Worm (Caenorhabditis elegans): ENCODE results near the gene ZK1098.6.

ce11 chrIII:9490783-9491547, 36.0 kb upstream of the ZK1098.6 start, which contains the start of the genes dars-1 and ctr-9:
- no peak for TF ChIP-seq lir-3 (tag; optimal IDR thresholded peaks at IDR 0.05)
- no peak for TF ChIP-seq tra-1 (GFP tag; IDR thresholded peaks at IDR 0.05)
- TF ChIP-seq fkh-10 (GFP tag; optimal IDR thresholded peaks at IDR 0.05): no peak
- TF ChIP-seq pqm-1 (tag; optimal IDR thresholded peaks at IDR 0.05): no peak
- no peak for TF ChIP-seq vab-7 (GFP tag; IDR thresholded peaks at IDR 0.05)
- no peak for TF ChIP-seq set-16 (GFP tag; IDR thresholded peaks at IDR 0.05)
- TF ChIP-seq unc-130 (GFP tag; optimal IDR thresholded peaks at IDR 0.05): no peak
